Fruit fly (Drosophila melanogaster) whole organism, embryonic: ENCODE data around the gene Fpgs1.

Experiments used
- Abd-B ChIP-seq: fragments of 200-800 bp; sonication (Bioruptor generic); optimal IDR thresholded peaks from 2 replicates; lab custom pipeline; 2018; ENCODE audit warnings: missing biosample characterization, mild to moderate bottlenecking, missing genetic modification characterization, moderate library complexity
- BEAF-32 ChIP-seq: fragments of 200-800 bp; sonication (Bioruptor generic); optimal IDR thresholded peaks from 3 replicates; lab custom pipeline; 2017; ENCODE audit warnings: missing biosample characterization, missing genetic modification characterization, mild to moderate bottlenecking, moderate library complexity, missing genetic modification reagents
- CG10959 ChIP-seq: fragments of 200-800 bp; sonication (Bioruptor generic); IDR thresholded peaks from 2 replicates; pipeline ENCODE4 v1.3.6; 2022; ENCODE audit warnings: missing biosample characterization, missing genetic modification characterization
- CG13296 ChIP-seq: fragments of 200-800 bp; sonication (Bioruptor generic); optimal IDR thresholded peaks from 3 replicates; lab custom pipeline; 2018; ENCODE audit warnings: missing biosample characterization, mild to moderate bottlenecking, missing genetic modification characterization
- CG13624 ChIP-seq: fragments of 200-800 bp; sonication (Bioruptor generic); optimal IDR thresholded peaks from 2 replicates; lab custom pipeline; 2016; ENCODE audit warnings: missing biosample characterization, missing genetic modification characterization
- CG15011 ChIP-seq: fragments of 200-800 bp; sonication (Bioruptor generic); optimal IDR thresholded peaks from 3 replicates; lab custom pipeline; 2018; ENCODE audit warnings: missing biosample characterization, mild to moderate bottlenecking, missing genetic modification characterization
- CG1529 ChIP-seq: fragments of 200-800 bp; sonication (Bioruptor generic); optimal IDR thresholded peaks from 3 replicates; lab custom pipeline; 2018; ENCODE audit warnings: missing biosample characterization, missing genetic modification characterization
- CG16779 ChIP-seq: fragments of 200-800 bp; sonication (Bioruptor generic); IDR thresholded peaks from 2 replicates; pipeline ENCODE4 v1.3.6; 2022; ENCODE audit warnings: missing biosample characterization, missing genetic modification characterization
- CG1832 ChIP-seq: fragments of 200-800 bp; sonication (Bioruptor generic); optimal IDR thresholded peaks from 2 replicates; lab custom pipeline; 2017; ENCODE audit warnings: missing biosample characterization, mild to moderate bottlenecking, missing genetic modification characterization, inconsistent platforms
- CG18764 ChIP-seq: fragments of 200-800 bp; sonication (Bioruptor generic); optimal IDR thresholded peaks from 3 replicates; lab custom pipeline; 2016; ENCODE audit warnings: missing biosample characterization, missing genetic modification characterization
- CG2875 ChIP-seq: fragments of 200-800 bp; sonication (Bioruptor generic); optimal IDR thresholded peaks from 2 replicates; lab custom pipeline; 2017; ENCODE audit warnings: missing biosample characterization, mild to moderate bottlenecking, missing genetic modification characterization, missing genetic modification reagents
- CG30403 ChIP-seq: fragments of 200-800 bp; sonication (Bioruptor generic); optimal IDR thresholded peaks from 3 replicates; lab custom pipeline; 2016; ENCODE audit warnings: missing biosample characterization, missing genetic modification characterization
- CG3281 ChIP-seq: fragments of 200-800 bp; sonication (Bioruptor generic); optimal IDR thresholded peaks from 3 replicates; lab custom pipeline; 2017; ENCODE audit warnings: missing biosample characterization, mild to moderate bottlenecking, missing genetic modification characterization
- CG3995 ChIP-seq: fragments of 200-800 bp; sonication (Bioruptor generic); optimal IDR thresholded peaks from 3 replicates; lab custom pipeline; 2016; ENCODE audit warnings: missing biosample characterization, missing genetic modification characterization
- CG4282 ChIP-seq: fragments of 200-800 bp; sonication (Bioruptor generic); optimal IDR thresholded peaks from 2 replicates; lab custom pipeline; 2016; ENCODE audit warnings: missing biosample characterization, missing genetic modification characterization
- CG4404 ChIP-seq: fragments of 200-800 bp; sonication (Bioruptor generic); IDR thresholded peaks from 2 replicates; pipeline ENCODE4 v1.3.6; 2022; ENCODE audit warnings: missing biosample characterization, missing genetic modification characterization
- CG4820 ChIP-seq: fragments of 200-800 bp; sonication (Bioruptor generic); optimal IDR thresholded peaks from 3 replicates; lab custom pipeline; 2016; ENCODE audit warnings: missing biosample characterization, missing genetic modification characterization
- CG4854 ChIP-seq: fragments of 200-800 bp; sonication (Bioruptor generic); optimal IDR thresholded peaks from 2 replicates; lab custom pipeline; 2016; ENCODE audit warnings: missing biosample characterization, missing genetic modification characterization, inconsistent platforms
- CG7372 ChIP-seq: fragments of 200-800 bp; sonication (Bioruptor generic); IDR thresholded peaks from 2 replicates; pipeline ENCODE4 v1.3.6; 2022; ENCODE audit warnings: missing biosample characterization, missing genetic modification characterization
- CG8290 ChIP-seq, 3 experiments: fragments of 200-800 bp; sonication (Bioruptor generic); optimal IDR thresholded peaks; 2 replicates each; lab custom pipeline; 2016 to 2019; ENCODE audit warnings: missing biosample characterization in 3 of 3, missing genetic modification characterization in 3 of 3, mild to moderate bottlenecking in 2 of 3, moderate library complexity in 1 of 3
- D19A ChIP-seq: fragments of 200-800 bp; optimal IDR thresholded peaks from 3 replicates; lab custom pipeline; 2019; ENCODE audit warnings: missing biosample characterization, mild to moderate bottlenecking, missing genetic modification characterization, moderate library complexity
- H2.0 ChIP-seq: fragments of 200-800 bp; sonication (Bioruptor generic); IDR thresholded peaks from 2 replicates; pipeline ENCODE4 v1.3.6; 2022; ENCODE audit warnings: missing biosample characterization, missing genetic modification characterization
- Mad ChIP-seq: fragments of 200-800 bp; sonication (Bioruptor generic); optimal IDR thresholded peaks from 2 replicates; lab custom pipeline; 2016; ENCODE audit warnings: missing biosample characterization, missing genetic modification characterization
- Mrtf ChIP-seq: fragments of 200-800 bp; sonication (Bioruptor generic); IDR thresholded peaks from 3 replicates; pipeline ENCODE4 v1.3.6; 2022; ENCODE audit warnings: missing biosample characterization, missing genetic modification characterization
- Myb ChIP-seq: fragments of 200-800 bp; sonication (Bioruptor generic); optimal IDR thresholded peaks from 2 replicates; lab custom pipeline; 2016; ENCODE audit warnings: missing biosample characterization, missing genetic modification characterization
- NC2α ChIP-seq: fragments of 200-800 bp; sonication (Bioruptor generic); optimal IDR thresholded peaks from 2 replicates; lab custom pipeline; 2016; ENCODE audit warnings: missing biosample characterization, missing genetic modification characterization
- Sox102F ChIP-seq: fragments of 200-800 bp; sonication (Bioruptor generic); optimal IDR thresholded peaks from 2 replicates; lab custom pipeline; 2018; ENCODE audit warnings: missing biosample characterization, mild to moderate bottlenecking, missing genetic modification characterization, moderate library complexity
- Spps ChIP-seq: fragments of 200-800 bp; sonication (Bioruptor generic); optimal IDR thresholded peaks from 2 replicates; lab custom pipeline; 2018; ENCODE audit warnings: missing biosample characterization, mild to moderate bottlenecking, missing genetic modification characterization
- amos ChIP-seq: fragments of 200-800 bp; sonication (Bioruptor generic); IDR thresholded peaks from 2 replicates; pipeline ENCODE4 v1.3.6; 2022; ENCODE audit warnings: missing biosample characterization, missing genetic modification characterization; ENCODE audit not compliant: partially characterized antibody
- bigmax ChIP-seq: fragments of 200-800 bp; sonication (Bioruptor generic); optimal IDR thresholded peaks from 2 replicates; lab custom pipeline; 2018; ENCODE audit warnings: missing biosample characterization, mild to moderate bottlenecking, missing genetic modification characterization
- cg ChIP-seq: fragments of 200-800 bp; sonication (Bioruptor generic); optimal IDR thresholded peaks from 3 replicates; lab custom pipeline; 2019; ENCODE audit warnings: missing biosample characterization, mild to moderate bottlenecking, missing genetic modification characterization, moderate library complexity
- ci ChIP-seq: fragments of 200-800 bp; sonication (Bioruptor generic); IDR thresholded peaks from 3 replicates; pipeline ENCODE4 v1.3.6; 2022; ENCODE audit warnings: missing biosample characterization, missing genetic modification characterization
- corto ChIP-seq: fragments of 200-800 bp; sonication (Bioruptor generic); optimal IDR thresholded peaks from 2 replicates; lab custom pipeline; 2016; ENCODE audit warnings: missing biosample characterization, mild to moderate bottlenecking, missing genetic modification characterization, moderate library complexity
- cwo ChIP-seq: fragments of 200-800 bp; sonication (Bioruptor generic); optimal IDR thresholded peaks from 3 replicates; lab custom pipeline; 2017; ENCODE audit warnings: missing biosample characterization, missing genetic modification characterization, mild to moderate bottlenecking, moderate library complexity, missing genetic modification reagents
- da ChIP-seq: fragments of 200-800 bp; sonication (Bioruptor generic); optimal IDR thresholded peaks from 2 replicates; lab custom pipeline; 2016; ENCODE audit warnings: missing biosample characterization, missing genetic modification characterization
- ems ChIP-seq: fragments of 200-800 bp; sonication (Bioruptor generic); optimal IDR thresholded peaks from 3 replicates; lab custom pipeline; 2016; ENCODE audit warnings: missing biosample characterization, missing genetic modification characterization
- gcm ChIP-seq: fragments of 200-800 bp; sonication (Bioruptor generic); optimal IDR thresholded peaks from 2 replicates; lab custom pipeline; 2019; ENCODE audit warnings: missing biosample characterization, mild to moderate bottlenecking, missing genetic modification characterization, moderate library complexity
- klu ChIP-seq: fragments of 200-800 bp; sonication (Bioruptor generic); IDR thresholded peaks from 2 replicates; pipeline ENCODE4 v1.3.6; 2022; ENCODE audit warnings: missing biosample characterization, missing genetic modification characterization
- knrl ChIP-seq: fragments of 200-800 bp; sonication (Bioruptor generic); IDR thresholded peaks from 3 replicates; pipeline ENCODE4 v1.3.6; 2022; ENCODE audit warnings: missing biosample characterization, missing genetic modification characterization; ENCODE audit not compliant: partially characterized antibody
- lbe ChIP-seq: fragments of 200-800 bp; sonication (Bioruptor generic); optimal IDR thresholded peaks from 2 replicates; lab custom pipeline; 2016; ENCODE audit warnings: missing biosample characterization, mild to moderate bottlenecking, missing genetic modification characterization
- onecut ChIP-seq: fragments of 200-800 bp; sonication (Bioruptor generic); IDR thresholded peaks from 2 replicates; pipeline ENCODE4 v1.3.6; 2022; ENCODE audit warnings: missing biosample characterization, missing genetic modification characterization
- pfk ChIP-seq: fragments of 200-800 bp; sonication (Bioruptor generic); optimal IDR thresholded peaks from 2 replicates; lab custom pipeline; 2018; ENCODE audit warnings: missing biosample characterization, mild to moderate bottlenecking, missing genetic modification characterization, moderate library complexity
- pnt ChIP-seq: fragments of 200-800 bp; sonication (Bioruptor generic); optimal IDR thresholded peaks from 3 replicates; lab custom pipeline; 2016; ENCODE audit warnings: missing biosample characterization, missing genetic modification characterization
- ro ChIP-seq: fragments of 200-800 bp; sonication (Bioruptor generic); IDR thresholded peaks from 2 replicates; pipeline ENCODE4 v1.3.6; 2022; ENCODE audit warnings: missing biosample characterization, missing genetic modification characterization
- run ChIP-seq: fragments of 200-800 bp; sonication (Bioruptor generic); optimal IDR thresholded peaks from 3 replicates; lab custom pipeline; 2018; ENCODE audit warnings: missing biosample characterization, mild to moderate bottlenecking, missing genetic modification characterization
- schlank ChIP-seq: fragments of 200-800 bp; sonication (Bioruptor generic); optimal IDR thresholded peaks from 2 replicates; lab custom pipeline; 2018; ENCODE audit warnings: missing biosample characterization, mild to moderate bottlenecking, missing genetic modification characterization
- sens-2 ChIP-seq: fragments of 200-800 bp; sonication (Bioruptor generic); IDR thresholded peaks from 2 replicates; pipeline ENCODE4 v1.3.6; 2022; ENCODE audit warnings: missing biosample characterization, missing genetic modification characterization
- sima ChIP-seq: fragments of 200-800 bp; sonication (Bioruptor generic); optimal IDR thresholded peaks from 2 replicates; lab custom pipeline; 2016; ENCODE audit warnings: missing biosample characterization, missing genetic modification characterization
- sna ChIP-seq: fragments of 200-800 bp; sonication (Bioruptor generic); IDR thresholded peaks from 2 replicates; pipeline ENCODE4 v1.3.6; 2022; ENCODE audit warnings: missing biosample characterization, missing genetic modification characterization; ENCODE audit not compliant: partially characterized antibody
- tap ChIP-seq: fragments of 200-800 bp; optimal IDR thresholded peaks from 3 replicates; lab custom pipeline; 2019; ENCODE audit warnings: missing biosample characterization, mild to moderate bottlenecking, missing genetic modification characterization, moderate library complexity
- unpg ChIP-seq: fragments of 200-800 bp; sonication (Bioruptor generic); optimal IDR thresholded peaks from 3 replicates; lab custom pipeline; 2018; ENCODE audit warnings: missing biosample characterization, mild to moderate bottlenecking, missing genetic modification characterization, moderate library complexity

The Fpgs1 gene

dm6 chrX:12574666-12575202 is 36.9 kb upstream of the Fpgs1 start (continued):
- TF ChIP-seq NC2α (GFP tag; lab: Kevin White, UChicago) (no peak), gcm (GFP tag; lab: Kevin White, UChicago) (peak; percentile 58), CG4820 (GFP tag; lab: Kevin White, UChicago) (no peak), CG13624 (no peak), Sox102F (GFP tag; lab: Kevin White, UChicago) (no peak), pfk (peak; percentile 99), ems (GFP tag; lab: Kevin White, UChicago) (no peak), BEAF-32 (GFP tag; lab: Kevin White, UChicago) (no peak), CG1832 (GFP tag; lab: Kevin White, UChicago) (peak; percentile 84), Myb (GFP tag; lab: Kevin White, UChicago) (no peak), CG3995 (GFP tag; lab: Kevin White, UChicago) (no peak), Abd-B (GFP tag; lab: Kevin White, UChicago) (no peak), ro (GFP tag; lab: Robert Waterston, UW) (no peak), CG4404 (no peak), sima (GFP tag; lab: Kevin White, UChicago) (no peak), CG10959 (GFP tag; lab: Robert Waterston, UW) (no peak), CG8290 (GFP tag; optimal IDR thresholded peaks at IDR 0.05; lab: Kevin White, UChicago) (peak; percentile 16), CG8290 (tag; optimal IDR thresholded peaks at IDR 0.05; lab: Kevin White, UChicago) (peak in 1 of 2 experiments; percentile 4), Mad (GFP tag; lab: Kevin White, UChicago) (no peak), knrl (GFP tag; lab: Robert Waterston, UW) (no peak), ci (GFP tag; lab: Robert Waterston, UW) (peak; percentile 56; the same call in 2 of the 3 replicates), D19A (peak; percentile 41), pnt (GFP tag; lab: Kevin White, UChicago) (no peak), onecut (GFP tag; lab: Robert Waterston, UW) (no peak), cwo (peak; percentile 2), klu (GFP tag; lab: Robert Waterston, UW) (no peak), CG4854 (GFP tag; lab: Kevin White, UChicago) (no peak), bigmax (no peak), CG3281 (GFP tag; lab: Kevin White, UChicago) (no peak), Mrtf (GFP tag; lab: Robert Waterston, UW) (no peak), run (tag; lab: Kevin White, UChicago) (no peak), amos (GFP tag; lab: Robert Waterston, UW) (no peak), corto (peak; percentile 52), Spps (tag; lab: Kevin White, UChicago) (no peak), CG18764 (GFP tag; lab: Kevin White, UChicago) (no peak), sens-2 (GFP tag; lab: Robert Waterston, UW) (no peak), CG1529 (no peak), lbe (GFP tag; lab: Kevin White, UChicago) (peak; percentile 60), CG4282 (peak; percentile 77), sna (GFP tag; lab: Robert Waterston, UW) (peak; percentile 28; the same call in 1 of the 2 replicates), cg (GFP tag; lab: Kevin White, UChicago) (peak; percentile 77), schlank (no peak), CG16779 (no peak), CG2875 (no peak), CG15011 (GFP tag; lab: Kevin White, UChicago) (no peak), CG30403 (GFP tag; lab: Kevin White, UChicago) (no peak), CG13296 (GFP tag; lab: Kevin White, UChicago) (no peak), H2.0 (GFP tag; lab: Robert Waterston, UW) (no peak), unpg (GFP tag; lab: Kevin White, UChicago) (no peak), da (GFP tag; lab: Kevin White, UChicago) (no peak), tap (no peak), CG7372 (no peak)
